Fruit fly (Drosophila melanogaster) whole organism, embryonic: ENCODE data around the gene bi.

Source experiments
- B-H1 ChIP-seq: fragments of 200-800 bp; sonication (Bioruptor generic); IDR thresholded peaks from 3 replicates; pipeline ENCODE4 v1.3.6; 2022; ENCODE audit warnings: missing biosample characterization, missing genetic modification characterization
- CG10321 ChIP-seq: fragments of 200-800 bp; sonication (Bioruptor generic); IDR thresholded peaks from 2 replicates; pipeline ENCODE4 v1.3.6; 2022; ENCODE audit warnings: missing biosample characterization, missing genetic modification characterization
- CG10431 ChIP-seq: fragments of 200-800 bp; sonication (Bioruptor generic); optimal IDR thresholded peaks from 3 replicates; lab custom pipeline; 2018; ENCODE audit warnings: missing biosample characterization, mild to moderate bottlenecking, missing genetic modification characterization
- CG10979 ChIP-seq: fragments of 200-800 bp; sonication (Bioruptor generic); optimal IDR thresholded peaks from 2 replicates; lab custom pipeline; 2018; ENCODE audit warnings: missing biosample characterization, mild to moderate bottlenecking, missing genetic modification characterization, moderate library complexity
- CG11560 ChIP-seq: fragments of 200-800 bp; sonication (Bioruptor generic); IDR thresholded peaks from 3 replicates; pipeline ENCODE4 v1.3.6; 2022; ENCODE audit warnings: missing biosample characterization, missing genetic modification characterization
- CG11723 ChIP-seq: fragments of 200-800 bp; sonication (Bioruptor generic); optimal IDR thresholded peaks from 2 replicates; lab custom pipeline; 2017; ENCODE audit warnings: missing biosample characterization, mild to moderate bottlenecking, missing genetic modification characterization
- CG12391 ChIP-seq: fragments of 200-800 bp; sonication (Bioruptor generic); optimal IDR thresholded peaks from 3 replicates; lab custom pipeline; 2018; ENCODE audit warnings: missing biosample characterization, mild to moderate bottlenecking, missing genetic modification characterization, moderate library complexity
- CG13287 ChIP-seq: fragments of 200-800 bp; sonication (Bioruptor generic); IDR thresholded peaks from 2 replicates; pipeline ENCODE4 v1.3.6; 2022; ENCODE audit warnings: missing biosample characterization, missing genetic modification characterization; ENCODE audit not compliant: partially characterized antibody
- CG14050 ChIP-seq: fragments of 200-800 bp; sonication (Bioruptor generic); IDR thresholded peaks from 3 replicates; pipeline ENCODE4 v1.3.6; 2022; ENCODE audit warnings: missing biosample characterization, missing genetic modification characterization
- CG14710 ChIP-seq: fragments of 200-800 bp; sonication (Bioruptor generic); optimal IDR thresholded peaks from 3 replicates; lab custom pipeline; 2019; ENCODE audit warnings: missing biosample characterization, mild to moderate bottlenecking, missing genetic modification characterization, moderate library complexity
- CG14860 ChIP-seq: fragments of 200-800 bp; sonication (Bioruptor generic); IDR thresholded peaks from 3 replicates; pipeline ENCODE4 v1.3.6; 2022; ENCODE audit warnings: missing biosample characterization, missing genetic modification characterization; ENCODE audit not compliant: partially characterized antibody
- CG16779 ChIP-seq: fragments of 200-800 bp; sonication (Bioruptor generic); IDR thresholded peaks from 2 replicates; pipeline ENCODE4 v1.3.6; 2022; ENCODE audit warnings: missing biosample characterization, missing genetic modification characterization
- CG16863 ChIP-seq: fragments of 200-800 bp; sonication (Bioruptor generic); optimal IDR thresholded peaks from 3 replicates; lab custom pipeline; 2016; ENCODE audit warnings: missing biosample characterization, missing genetic modification characterization
- CG2116 ChIP-seq: fragments of 200-800 bp; sonication (Bioruptor generic); optimal IDR thresholded peaks from 3 replicates; lab custom pipeline; 2018; ENCODE audit warnings: missing biosample characterization, mild to moderate bottlenecking, missing genetic modification characterization
- CG2120 ChIP-seq: fragments of 200-800 bp; sonication (Bioruptor generic); optimal IDR thresholded peaks from 3 replicates; lab custom pipeline; 2016; ENCODE audit warnings: missing biosample characterization, missing genetic modification characterization
- CG2199 ChIP-seq: fragments of 200-800 bp; sonication (Bioruptor generic); IDR thresholded peaks from 3 replicates; pipeline ENCODE4 v1.3.6; 2022; ENCODE audit warnings: missing biosample characterization, missing genetic modification characterization
- CG31441 ChIP-seq: fragments of 200-800 bp; sonication (Bioruptor generic); IDR thresholded peaks from 2 replicates; pipeline ENCODE4 v1.3.6; 2022; ENCODE audit warnings: missing biosample characterization, missing genetic modification characterization
- CG3407 ChIP-seq: fragments of 200-800 bp; sonication (Bioruptor generic); optimal IDR thresholded peaks from 2 replicates; lab custom pipeline; 2018; ENCODE audit warnings: missing biosample characterization, mild to moderate bottlenecking, missing genetic modification characterization
- CG6854 ChIP-seq: fragments of 200-800 bp; sonication (Bioruptor generic); optimal IDR thresholded peaks from 3 replicates; lab custom pipeline; 2017; ENCODE audit warnings: missing biosample characterization, mild to moderate bottlenecking, missing genetic modification characterization
- CG8478 ChIP-seq: fragments of >200 bp; optimal IDR thresholded peaks from 2 replicates; lab custom pipeline; 2018
- Camta ChIP-seq: fragments of 200-800 bp; sonication (Bioruptor generic); optimal IDR thresholded peaks from 2 replicates; lab custom pipeline; 2016; ENCODE audit warnings: missing biosample characterization, missing genetic modification characterization
- Dad ChIP-seq: fragments of 200-800 bp; sonication (Bioruptor generic); optimal IDR thresholded peaks from 3 replicates; lab custom pipeline; 2016; ENCODE audit warnings: missing biosample characterization, missing genetic modification characterization
- Ets97D ChIP-seq: fragments of 200-800 bp; sonication (Bioruptor generic); optimal IDR thresholded peaks from 3 replicates; lab custom pipeline; 2016; ENCODE audit warnings: missing biosample characterization, missing genetic modification characterization
- H15 ChIP-seq: fragments of 200-800 bp; sonication (Bioruptor generic); IDR thresholded peaks from 3 replicates; pipeline ENCODE4 v1.3.6; 2022; ENCODE audit warnings: missing biosample characterization, missing genetic modification characterization
- HLH54F ChIP-seq: fragments of 200-800 bp; sonication (Bioruptor generic); optimal IDR thresholded peaks from 3 replicates; lab custom pipeline; 2016; ENCODE audit warnings: missing biosample characterization, missing genetic modification characterization
- Hmr ChIP-seq: fragments of 200-800 bp; sonication (Bioruptor generic); optimal IDR thresholded peaks from 3 replicates; lab custom pipeline; 2017; ENCODE audit warnings: mild to moderate bottlenecking, missing biosample characterization, missing genetic modification reagents, missing genetic modification characterization
- Hr51 ChIP-seq, 2 experiments: fragments of 200-800 bp; sonication (Bioruptor generic); optimal IDR thresholded peaks; 2 replicates in 1 of 2; 3 replicates in 1 of 2; lab custom pipeline; 2016 to 2018; ENCODE audit warnings: missing biosample characterization in 2 of 2, missing genetic modification characterization in 2 of 2, mild to moderate bottlenecking in 1 of 2, moderate library complexity in 1 of 2
- Max ChIP-seq: fragments of 200-800 bp; sonication (Bioruptor generic); optimal IDR thresholded peaks from 2 replicates; lab custom pipeline; 2016; ENCODE audit warnings: missing biosample characterization, mild to moderate bottlenecking, missing genetic modification characterization
- NC2α ChIP-seq: fragments of 200-800 bp; sonication (Bioruptor generic); optimal IDR thresholded peaks from 2 replicates; lab custom pipeline; 2016; ENCODE audit warnings: missing biosample characterization, missing genetic modification characterization
- Nf-YB ChIP-seq: fragments of 200-800 bp; sonication (Bioruptor generic); optimal IDR thresholded peaks from 3 replicates; lab custom pipeline; 2019; ENCODE audit warnings: missing biosample characterization, mild to moderate bottlenecking, missing genetic modification characterization, moderate library complexity
- Oaz ChIP-seq: fragments of 200-800 bp; sonication (Bioruptor generic); IDR thresholded peaks from 2 replicates; pipeline ENCODE4 v1.3.6; 2022; ENCODE audit warnings: missing biosample characterization, missing genetic modification characterization
- Stat92E ChIP-seq, 3 experiments: fragments of >200 bp in 2 of 3; fragments of 200-800 bp in 1 of 3; sonication (Bioruptor generic) in 1 of 3; optimal IDR thresholded peaks; 2 replicates each; lab custom pipeline; 2017 to 2019; ENCODE audit warnings: missing biosample characterization in 3 of 3, missing genetic modification characterization in 3 of 3, mild to moderate bottlenecking in 1 of 3, moderate library complexity in 1 of 3
- Trl ChIP-seq, 3 experiments: fragments of >200 bp in 2 of 3; fragments of 200-800 bp in 1 of 3; sonication (Bioruptor generic) in 1 of 3; optimal IDR thresholded peaks; 2 replicates in 1 of 3; 3 replicates in 2 of 3; lab custom pipeline; 2016 to 2017; ENCODE audit warnings: missing biosample characterization in 1 of 3, missing genetic modification characterization in 1 of 3
- bbx ChIP-seq: fragments of 200-800 bp; sonication (Bioruptor generic); IDR thresholded peaks from 2 replicates; pipeline ENCODE4 v1.3.6; 2022; ENCODE audit warnings: missing biosample characterization, missing genetic modification characterization; ENCODE audit not compliant: partially characterized antibody
- cg ChIP-seq: fragments of 200-800 bp; sonication (Bioruptor generic); optimal IDR thresholded peaks from 3 replicates; lab custom pipeline; 2019; ENCODE audit warnings: missing biosample characterization, mild to moderate bottlenecking, missing genetic modification characterization, moderate library complexity
- chn ChIP-seq: fragments of 200-800 bp; sonication (Bioruptor generic); optimal IDR thresholded peaks from 2 replicates; lab custom pipeline; 2016; ENCODE audit warnings: missing biosample characterization, missing genetic modification characterization
- crol ChIP-seq: fragments of 200-800 bp; sonication (Bioruptor generic); IDR thresholded peaks from 2 replicates; pipeline ENCODE4 v1.3.6; 2022; ENCODE audit warnings: missing biosample characterization, missing genetic modification characterization
- dati ChIP-seq: fragments of 200-800 bp; sonication (Bioruptor generic); IDR thresholded peaks from 2 replicates; pipeline ENCODE4 v1.3.6; 2022; ENCODE audit warnings: missing biosample characterization, missing genetic modification characterization
- dpn ChIP-seq, 2 experiments: fragments of 200-800 bp; sonication (Bioruptor generic); optimal IDR thresholded peaks; 3 replicates each; lab custom pipeline; 2016; ENCODE audit warnings: missing biosample characterization in 2 of 2, missing genetic modification characterization in 2 of 2
- emc ChIP-seq: fragments of 200-800 bp; sonication (Bioruptor generic); optimal IDR thresholded peaks from 2 replicates; lab custom pipeline; 2016; ENCODE audit warnings: missing biosample characterization, missing genetic modification characterization
- jigr1 ChIP-seq: fragments of 200-800 bp; sonication (Bioruptor generic); IDR thresholded peaks from 3 replicates; pipeline ENCODE4 v1.3.6; 2022; ENCODE audit warnings: missing biosample characterization, missing genetic modification characterization
- lbe ChIP-seq: fragments of 200-800 bp; sonication (Bioruptor generic); optimal IDR thresholded peaks from 2 replicates; lab custom pipeline; 2016; ENCODE audit warnings: missing biosample characterization, mild to moderate bottlenecking, missing genetic modification characterization
- phol ChIP-seq: fragments of 200-800 bp; sonication (Bioruptor generic); optimal IDR thresholded peaks from 3 replicates; lab custom pipeline; 2018; ENCODE audit warnings: missing biosample characterization, mild to moderate bottlenecking, missing genetic modification characterization, moderate library complexity
- ro ChIP-seq: fragments of 200-800 bp; sonication (Bioruptor generic); IDR thresholded peaks from 2 replicates; pipeline ENCODE4 v1.3.6; 2022; ENCODE audit warnings: missing biosample characterization, missing genetic modification characterization
- sna ChIP-seq: fragments of 200-800 bp; sonication (Bioruptor generic); IDR thresholded peaks from 2 replicates; pipeline ENCODE4 v1.3.6; 2022; ENCODE audit warnings: missing biosample characterization, missing genetic modification characterization; ENCODE audit not compliant: partially characterized antibody
- sob ChIP-seq: fragments of 200-800 bp; sonication (Bioruptor generic); IDR thresholded peaks from 2 replicates; pipeline ENCODE4 v1.3.6; 2022; ENCODE audit warnings: missing biosample characterization, missing genetic modification characterization
- tin ChIP-seq: fragments of 200-800 bp; sonication (Bioruptor generic); optimal IDR thresholded peaks from 3 replicates; lab custom pipeline; 2016; ENCODE audit warnings: missing biosample characterization, missing genetic modification characterization
- z ChIP-seq: fragments of 200-800 bp; sonication (Bioruptor generic); IDR thresholded peaks from 3 replicates; pipeline ENCODE4 v1.3.6; 2022; ENCODE audit warnings: missing biosample characterization, missing genetic modification characterization

bi gene

dm6 chrX:4420099-4420695 is 7.5 kb downstream of the bi start (continued):
- TF ChIP-seq dpn (GFP tag; optimal IDR thresholded peaks at IDR 0.05; lab: Kevin White, UChicago) (no peak), CG12391 (tag; lab: Kevin White, UChicago) (no peak), CG13287 (no peak), CG31441 (no peak), CG2199 (GFP tag; lab: Robert Waterston, UW) (peak; percentile 85), Hr51 (GFP tag; optimal IDR thresholded peaks at IDR 0.05; lab: Kevin White, UChicago) (no peak), chn (GFP tag; lab: Kevin White, UChicago) (no peak), Dad (GFP tag; lab: Kevin White, UChicago) (no peak), Trl (optimal IDR thresholded peaks at IDR 0.05; lab: Kevin White, UChicago) (no peak), Trl (GFP tag; optimal IDR thresholded peaks at IDR 0.05; lab: Kevin White, UChicago) (no peak), emc (GFP tag; lab: Kevin White, UChicago) (no peak), dati (no peak), CG14860 (GFP tag; lab: Robert Waterston, UW) (no peak), CG11723 (GFP tag; lab: Kevin White, UChicago) (no peak), sob (GFP tag; lab: Robert Waterston, UW) (no peak), tin (GFP tag; lab: Kevin White, UChicago) (no peak), Hmr (no peak), sna (GFP tag; lab: Robert Waterston, UW) (no peak), CG2120 (no peak), CG16863 (GFP tag; lab: Kevin White, UChicago) (no peak), H15 (GFP tag; lab: Robert Waterston, UW) (no peak), HLH54F (no peak), CG10321 (GFP tag; lab: Robert Waterston, UW) (0 out of 2 replicates have a peak, but pooled peaks have one; percentile 23), CG2116 (GFP tag; lab: Kevin White, UChicago) (no peak), CG14050 (GFP tag; lab: Robert Waterston, UW) (no peak), NC2α (GFP tag; lab: Kevin White, UChicago) (no peak), CG11560 (tag; lab: Robert Waterston, UW) (no peak), Stat92E (GFP tag; optimal IDR thresholded peaks at IDR 0.05; lab: Kevin White, UChicago) (no peak), CG8478 (lab: Kevin White, UChicago) (peak; percentile 79), CG3407 (GFP tag; lab: Kevin White, UChicago) (no peak), crol (GFP tag; lab: Robert Waterston, UW) (0 out of 2 replicates have a peak, but pooled peaks have one; percentile 14), phol (tag; lab: Kevin White, UChicago) (no peak), CG10979 (no peak), CG6854 (GFP tag; lab: Kevin White, UChicago) (no peak), lbe (GFP tag; lab: Kevin White, UChicago) (no peak), bbx (no peak), CG10431 (no peak), CG14710 (tag; lab: Kevin White, UChicago) (no peak), Max (no peak), ro (no peak), B-H1 (GFP tag; lab: Robert Waterston, UW) (no peak), Camta (GFP tag; lab: Kevin White, UChicago) (no peak), z (GFP tag; lab: Robert Waterston, UW) (peak; percentile 73), Oaz (no peak), Ets97D (GFP tag; lab: Kevin White, UChicago) (no peak), Nf-YB (GFP tag; lab: Kevin White, UChicago) (peak; percentile 92), jigr1 (GFP tag; lab: Robert Waterston, UW) (no peak), CG16779 (GFP tag; lab: Robert Waterston, UW) (no peak), cg (GFP tag; lab: Kevin White, UChicago) (peak; percentile 50)
